Worm (Caenorhabditis elegans) whole organism, L2 larva: ENCODE measurements around the gene tra-2.

Source experiments
- alr-1 ChIP-seq: fragments of 150-350 bp; optimal IDR thresholded peaks from 2 replicates; lab custom pipeline; 2014; ENCODE audit warnings: missing biosample characterization, missing genetic modification characterization
- ama-1 ChIP-seq: fragments of 150-350 bp; optimal IDR thresholded peaks from 2 replicates; lab custom pipeline; 2018; ENCODE audit warnings: inconsistent platforms
- ceh-82 ChIP-seq: fragments of 150-350 bp; optimal IDR thresholded peaks from 2 replicates; lab custom pipeline; 2014; ENCODE audit warnings: missing biosample characterization, missing genetic modification characterization
- crh-2 ChIP-seq: sonication (generic microtip); optimal IDR thresholded peaks from 2 replicates; lab custom pipeline; 2017; ENCODE audit warnings: missing biosample characterization, missing genetic modification characterization
- zag-1 ChIP-seq: fragments of 150-350 bp; optimal IDR thresholded peaks from 2 replicates; lab custom pipeline; 2014; ENCODE audit warnings: missing biosample characterization, missing genetic modification characterization
- ztf-1 ChIP-seq: fragments of 200-800 bp; sonication (Bioruptor generic); conservative IDR thresholded peaks from 2 replicates; pipeline ENCODE4 v1.3.6; 2022; ENCODE audit warnings: missing genetic modification characterization, missing compliant biosample characterization

DNA sequence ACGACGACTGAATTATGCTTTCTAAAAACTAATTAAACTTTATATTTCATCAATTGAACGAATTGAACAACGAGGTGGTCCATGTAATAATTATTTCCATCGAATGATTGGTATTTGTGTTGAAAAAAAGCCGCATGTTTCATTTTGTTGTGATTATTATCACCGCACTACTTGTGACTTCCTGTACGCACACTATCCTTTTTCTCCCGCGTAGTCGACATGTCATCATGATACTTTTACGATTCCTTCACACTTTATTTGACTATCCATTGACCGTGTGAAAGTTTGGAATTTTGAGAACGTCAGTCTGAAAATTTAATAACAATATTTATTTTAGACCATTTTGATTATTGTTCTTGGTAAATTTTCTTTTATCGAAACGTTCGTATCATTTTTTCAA, 37.9 kb downstream of the tra-2 start, which contains the start of gene F22D3.4:
- no peak for TF ChIP-seq ceh-82 (tag; lab: Kevin White, UChicago)
- no peak for TF ChIP-seq zag-1 (tag; lab: Kevin White, UChicago)
- TF ChIP-seq ama-1: no peak
- no peak for TF ChIP-seq alr-1
- no peak for TF ChIP-seq ztf-1 (GFP tag; lab: Robert Waterston, UW)
- TF ChIP-seq crh-2: no peak
